Fruit fly (Drosophila melanogaster): ENCODE results near the gene S6k.

The S6k gene

dm6 chr3L:5810633-5811341 is at the start of gene S6k, which contains the start of gene kri (continued):
- TF ChIP-seq CG9727 (GFP tag; optimal IDR thresholded peaks at IDR 0.05) (peak; percentile 14), pita (GFP tag; optimal IDR thresholded peaks at IDR 0.05) (no peak), CG4617 (GFP tag; optimal IDR thresholded peaks at IDR 0.05; ENCODE audit: borderline replicate concordance) (peak; percentile 98), CG2712 (tag; optimal IDR thresholded peaks at IDR 0.05) (peak; percentile 9), CG2129 (GFP tag; IDR thresholded peaks at IDR 0.05; ENCODE audit: partially characterized antibody) (no peak), chif (GFP tag; optimal IDR thresholded peaks at IDR 0.05) (peak in 1 of 2 experiments; percentile 0), CG4854 (GFP tag; optimal IDR thresholded peaks at IDR 0.05) (no peak), ab (GFP tag; optimal IDR thresholded peaks at IDR 0.05) (no peak), CG7987 (GFP tag; optimal IDR thresholded peaks at IDR 0.05) (peak; percentile 51), CG10274 (GFP tag; optimal IDR thresholded peaks at IDR 0.05) (no peak), CkIIα-i1 (GFP tag; IDR thresholded peaks at IDR 0.05) (no peak), CG11504 (tag; optimal IDR thresholded peaks at IDR 0.05) (peak; percentile 30), mld (GFP tag; IDR thresholded peaks at IDR 0.05; ENCODE audit: partially characterized antibody) (0 out of 3 replicates have a peak, but pooled peaks have one; percentile 33), Opbp (GFP tag; IDR thresholded peaks at IDR 0.05; ENCODE audit: partially characterized antibody) (peak; percentile 66; the same call in 2 of the 3 replicates), cg (GFP tag; optimal IDR thresholded peaks at IDR 0.05) (peak; percentile 93), zen (tag; optimal IDR thresholded peaks at IDR 0.05) (peak; percentile 67), peb (GFP tag; IDR thresholded peaks at IDR 0.05) (no peak), trh (GFP tag; optimal IDR thresholded peaks at IDR 0.05) (no peak), H15 (GFP tag; IDR thresholded peaks at IDR 0.05) (no peak), lilli (GFP tag; optimal IDR thresholded peaks at IDR 0.05) (peak; percentile 7), cwo (GFP tag; optimal IDR thresholded peaks at IDR 0.05) (peak; percentile 36), gcm (GFP tag; optimal IDR thresholded peaks at IDR 0.05) (peak; percentile 12), trem (tag; optimal IDR thresholded peaks at IDR 0.05) (peak; percentile 81), NC2α (GFP tag; optimal IDR thresholded peaks at IDR 0.05) (peak; percentile 7), Dip3 (GFP tag; optimal IDR thresholded peaks at IDR 0.05) (no peak), sqz (GFP tag; optimal IDR thresholded peaks at IDR 0.05) (no peak), CG1603 (tag; optimal IDR thresholded peaks at IDR 0.05) (peak; percentile 82), ci (GFP tag; IDR thresholded peaks at IDR 0.05) (peak; percentile 56), tll (GFP tag; optimal IDR thresholded peaks at IDR 0.05) (peak in 1 of 2 experiments; percentile 5), CG17385 (GFP tag; optimal IDR thresholded peaks at IDR 0.05) (peak; percentile 28), Dbx (GFP tag; IDR thresholded peaks at IDR 0.05) (no peak), Hand (GFP tag; optimal IDR thresholded peaks at IDR 0.05) (no peak), CG18262 (tag; optimal IDR thresholded peaks at IDR 0.05) (no peak), Sry-δ (GFP tag; optimal IDR thresholded peaks at IDR 0.05) (peak; percentile 36), sr (GFP tag; IDR thresholded peaks at IDR 0.05) (peak; percentile 13; the same call in 1 of the 3 replicates), vvl (GFP tag; IDR thresholded peaks at IDR 0.05) (peak; percentile 44; the same call in 1 of the 2 replicates), HmgZ (tag; optimal IDR thresholded peaks at IDR 0.05) (peak; percentile 82), pum (GFP tag; optimal IDR thresholded peaks at IDR 0.05) (no peak), Sin3A (optimal IDR thresholded peaks at IDR 0.05) (peak; percentile 66), ewg (GFP tag; optimal IDR thresholded peaks at IDR 0.05) (peak; percentile 76), NFAT (GFP tag; IDR thresholded peaks at IDR 0.05) (no peak), nom (GFP tag; optimal IDR thresholded peaks at IDR 0.05) (peak; percentile 69), CG7372 (GFP tag; IDR thresholded peaks at IDR 0.05) (no peak), CG17829 (tag; optimal IDR thresholded peaks at IDR 0.05) (peak; percentile 22), abd-A (tag; optimal IDR thresholded peaks at IDR 0.05) (peak; percentile 86), sens-2 (GFP tag; IDR thresholded peaks at IDR 0.05) (no peak), ara (GFP tag; IDR thresholded peaks at IDR 0.05) (no peak), tap (tag; optimal IDR thresholded peaks at IDR 0.05) (no peak), Neu2 (GFP tag; optimal IDR thresholded peaks at IDR 0.05; ENCODE audit: borderline replicate concordance) (no peak)

Measured in whole organism, embryonic.